Fruit fly (Drosophila melanogaster) Kc167 (cell line): ENCODE data around the gene CG14440.

ENCODE experiments used
- Myc ChIP-seq: fragments of >200 bp; optimal IDR thresholded peaks from 2 replicates; lab custom pipeline; 2017; ENCODE audit warnings: missing external identifiers
- h ChIP-seq: fragments of >200 bp; optimal IDR thresholded peaks from 3 replicates; lab custom pipeline; 2018; ENCODE audit warnings: missing external identifiers
- insv ChIP-seq: fragments of >200 bp; optimal IDR thresholded peaks from 3 replicates; lab custom pipeline; 2018; ENCODE audit warnings: missing external identifiers
- psq ChIP-seq: fragments of >200 bp; optimal IDR thresholded peaks from 2 replicates; lab custom pipeline; 2017; ENCODE audit warnings: missing external identifiers
- ttk ChIP-seq: sonication (Bioruptor generic); optimal IDR thresholded peaks from 2 replicates; lab custom pipeline; 2017; ENCODE audit warnings: missing external identifiers

DNA sequence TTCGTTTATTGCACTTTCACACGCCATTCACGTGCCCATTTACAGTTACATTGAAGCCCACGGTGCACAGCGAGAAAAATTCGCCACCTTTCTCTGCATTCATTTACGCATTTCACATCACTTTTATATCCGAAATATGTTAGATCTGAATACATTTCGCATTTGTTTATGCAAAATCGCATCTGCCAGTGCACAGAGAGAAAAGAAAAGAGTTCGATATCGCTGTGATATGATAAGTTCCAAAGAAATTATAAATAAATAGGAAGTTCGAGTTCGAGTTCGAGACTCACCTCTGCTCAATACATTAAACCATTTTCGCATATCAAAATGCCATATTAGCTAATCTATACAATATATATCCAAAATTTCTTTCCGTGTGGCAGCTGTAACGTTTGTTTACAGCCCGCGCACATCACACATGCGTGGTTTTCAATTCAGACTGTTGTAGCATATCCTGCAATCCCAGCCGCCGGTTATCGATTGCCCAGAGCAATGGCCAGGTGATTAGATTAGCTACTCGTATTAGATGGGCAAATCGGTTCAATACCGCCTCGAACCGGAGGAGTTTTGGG is 42.3 kb downstream of the CG14440 start:
- no peak for TF ChIP-seq psq
- TF ChIP-seq Myc (lab: Kevin White, UChicago): no peak
- TF ChIP-seq h (lab: Kevin White, UChicago): no peak
- TF ChIP-seq ttk (lab: Kevin White, UChicago): no peak
- no peak for TF ChIP-seq insv (lab: Kevin White, UChicago)
